Fruit fly (Drosophila melanogaster) whole organism, embryonic: ENCODE results near the gene cana.

ENCODE experiments used
- CG10147 ChIP-seq: fragments of 200-800 bp; sonication (Bioruptor generic); optimal IDR thresholded peaks from 2 replicates; lab custom pipeline; 2019; ENCODE audit warnings: missing biosample characterization, mild to moderate bottlenecking, missing genetic modification characterization, moderate library complexity
- CG10321 ChIP-seq: fragments of 200-800 bp; sonication (Bioruptor generic); IDR thresholded peaks from 2 replicates; pipeline ENCODE4 v1.3.6; 2022; ENCODE audit warnings: missing biosample characterization, missing genetic modification characterization
- CG11398 ChIP-seq: fragments of 200-800 bp; sonication (Bioruptor generic); optimal IDR thresholded peaks from 2 replicates; lab custom pipeline; 2016; ENCODE audit warnings: missing biosample characterization, missing genetic modification characterization
- CG11723 ChIP-seq: fragments of 200-800 bp; sonication (Bioruptor generic); optimal IDR thresholded peaks from 2 replicates; lab custom pipeline; 2017; ENCODE audit warnings: missing biosample characterization, mild to moderate bottlenecking, missing genetic modification characterization
- CG1233 ChIP-seq: fragments of 200-800 bp; sonication (Bioruptor generic); optimal IDR thresholded peaks from 4 replicates; lab custom pipeline; 2018; ENCODE audit warnings: missing biosample characterization, mild to moderate bottlenecking, missing genetic modification characterization
- CG14667 ChIP-seq: fragments of 200-800 bp; sonication (Bioruptor generic); IDR thresholded peaks from 2 replicates; pipeline ENCODE4 v1.3.6; 2022; ENCODE audit warnings: missing biosample characterization, missing genetic modification characterization
- CG15073 ChIP-seq: fragments of 200-800 bp; sonication (Bioruptor generic); optimal IDR thresholded peaks from 2 replicates; lab custom pipeline; 2016; ENCODE audit warnings: missing biosample characterization, missing genetic modification characterization
- CG1602 ChIP-seq: fragments of 200-800 bp; sonication (Bioruptor generic); optimal IDR thresholded peaks from 3 replicates; lab custom pipeline; 2016; ENCODE audit warnings: missing biosample characterization, missing genetic modification characterization
- CG18476 ChIP-seq: fragments of 200-800 bp; sonication (Bioruptor generic); optimal IDR thresholded peaks from 2 replicates; lab custom pipeline; 2016; ENCODE audit warnings: missing biosample characterization, mild to moderate bottlenecking, missing genetic modification characterization
- CG30403 ChIP-seq: fragments of 200-800 bp; sonication (Bioruptor generic); optimal IDR thresholded peaks from 3 replicates; lab custom pipeline; 2016; ENCODE audit warnings: missing biosample characterization, missing genetic modification characterization
- CG34376 ChIP-seq: fragments of 200-800 bp; sonication (Bioruptor generic); optimal IDR thresholded peaks from 2 replicates; lab custom pipeline; 2018; ENCODE audit warnings: missing biosample characterization, mild to moderate bottlenecking, missing genetic modification characterization
- CG6175 ChIP-seq: fragments of 200-800 bp; sonication (Bioruptor generic); IDR thresholded peaks from 3 replicates; pipeline ENCODE4 v1.3.6; 2022; ENCODE audit warnings: missing biosample characterization, missing genetic modification characterization
- CG6272 ChIP-seq: fragments of 200-800 bp; sonication (Bioruptor generic); IDR thresholded peaks from 2 replicates; pipeline ENCODE4 v1.3.6; 2022; ENCODE audit warnings: missing biosample characterization, missing genetic modification characterization
- CG6689 ChIP-seq: fragments of 200-800 bp; sonication (Bioruptor generic); IDR thresholded peaks from 2 replicates; pipeline ENCODE4 v1.3.6; 2022; ENCODE audit warnings: missing biosample characterization, missing genetic modification characterization
- CG7357 ChIP-seq: fragments of 200-800 bp; sonication (Bioruptor generic); IDR thresholded peaks from 3 replicates; pipeline ENCODE4 v1.3.6; 2022; ENCODE audit warnings: missing biosample characterization, missing genetic modification characterization
- CG8924 ChIP-seq: fragments of 200-800 bp; optimal IDR thresholded peaks from 3 replicates; lab custom pipeline; 2019; ENCODE audit warnings: missing biosample characterization, mild to moderate bottlenecking, missing genetic modification characterization, moderate library complexity
- CG8944 ChIP-seq: fragments of 200-800 bp; sonication (Bioruptor generic); optimal IDR thresholded peaks from 3 replicates; lab custom pipeline; 2016; ENCODE audit warnings: missing biosample characterization, missing genetic modification characterization
- CG9437 ChIP-seq: fragments of 200-800 bp; sonication (Bioruptor generic); optimal IDR thresholded peaks from 2 replicates; lab custom pipeline; 2018; ENCODE audit warnings: missing biosample characterization, mild to moderate bottlenecking, missing genetic modification characterization
- CrebB ChIP-seq: fragments of 200-800 bp; sonication (Bioruptor generic); optimal IDR thresholded peaks from 3 replicates; lab custom pipeline; 2018; ENCODE audit warnings: missing biosample characterization, mild to moderate bottlenecking, missing genetic modification characterization
- D19B ChIP-seq: fragments of 200-800 bp; sonication (Bioruptor generic); optimal IDR thresholded peaks from 2 replicates; lab custom pipeline; 2017; ENCODE audit warnings: missing biosample characterization, mild to moderate bottlenecking, missing genetic modification characterization
- Dbx ChIP-seq: fragments of 200-800 bp; sonication (Bioruptor generic); IDR thresholded peaks from 3 replicates; pipeline ENCODE4 v1.3.6; 2022; ENCODE audit warnings: missing biosample characterization, missing genetic modification characterization
- Dip2 ChIP-seq: fragments of 200-800 bp; sonication (Bioruptor generic); IDR thresholded peaks from 2 replicates; pipeline ENCODE4 v1.3.6; 2022; ENCODE audit warnings: missing biosample characterization, missing genetic modification characterization
- Drgx ChIP-seq: fragments of 200-800 bp; sonication (Bioruptor generic); IDR thresholded peaks from 2 replicates; pipeline ENCODE4 v1.3.6; 2022; ENCODE audit warnings: missing biosample characterization, missing genetic modification characterization
- Fer3 ChIP-seq: fragments of 200-800 bp; sonication (Bioruptor generic); optimal IDR thresholded peaks from 2 replicates; lab custom pipeline; 2018; ENCODE audit warnings: missing biosample characterization, mild to moderate bottlenecking, missing genetic modification characterization, moderate library complexity
- Med ChIP-seq: fragments of 200-800 bp; sonication (Bioruptor generic); peaks from one replicate; lab custom pipeline; 2016; ENCODE audit warnings: missing biosample characterization, missing genetic modification characterization, mild to moderate bottlenecking, inconsistent platforms, moderate library complexity
- Nf-YA ChIP-seq: fragments of 200-800 bp; sonication (Bioruptor generic); IDR thresholded peaks from 2 replicates; pipeline ENCODE4 v1.3.6; 2022; ENCODE audit warnings: missing biosample characterization, missing genetic modification characterization
- Ravus ChIP-seq: fragments of 200-800 bp; sonication (Bioruptor generic); IDR thresholded peaks from 2 replicates; pipeline ENCODE4 v1.3.6; 2022; ENCODE audit warnings: missing biosample characterization, missing genetic modification characterization
- Rx ChIP-seq: fragments of 200-800 bp; sonication (Bioruptor generic); IDR thresholded peaks from 2 replicates; pipeline ENCODE4 v1.3.6; 2022; ENCODE audit warnings: missing biosample characterization, missing genetic modification characterization
- ab ChIP-seq: fragments of 200-800 bp; sonication (Bioruptor generic); optimal IDR thresholded peaks from 2 replicates; lab custom pipeline; 2016; ENCODE audit warnings: missing biosample characterization, missing genetic modification characterization
- al ChIP-seq: fragments of 200-800 bp; sonication (Bioruptor generic); IDR thresholded peaks from 2 replicates; pipeline ENCODE4 v1.3.6; 2022; ENCODE audit warnings: missing biosample characterization, missing genetic modification characterization
- amos ChIP-seq: fragments of 200-800 bp; sonication (Bioruptor generic); IDR thresholded peaks from 2 replicates; pipeline ENCODE4 v1.3.6; 2022; ENCODE audit warnings: missing biosample characterization, missing genetic modification characterization; ENCODE audit not compliant: partially characterized antibody
- dati ChIP-seq: fragments of 200-800 bp; sonication (Bioruptor generic); IDR thresholded peaks from 2 replicates; pipeline ENCODE4 v1.3.6; 2022; ENCODE audit warnings: missing biosample characterization, missing genetic modification characterization
- gcm2 ChIP-seq: fragments of 200-800 bp; sonication (Bioruptor generic); optimal IDR thresholded peaks from 2 replicates; lab custom pipeline; 2016; ENCODE audit warnings: missing biosample characterization, missing genetic modification characterization
- ham ChIP-seq: fragments of 200-800 bp; sonication (Bioruptor generic); IDR thresholded peaks from 2 replicates; pipeline ENCODE4 v1.3.6; 2022; ENCODE audit warnings: missing biosample characterization, missing genetic modification characterization
- insv ChIP-seq, 2 experiments: fragments of 200-800 bp; sonication (Bioruptor generic); optimal IDR thresholded peaks; 3 replicates each; lab custom pipeline; 2016 to 2018; ENCODE audit warnings: missing biosample characterization in 2 of 2, missing genetic modification characterization in 2 of 2
- lmd ChIP-seq: fragments of 200-800 bp; sonication (Bioruptor generic); IDR thresholded peaks from 2 replicates; pipeline ENCODE4 v1.3.6; 2022; ENCODE audit warnings: missing biosample characterization, missing genetic modification characterization
- lola ChIP-seq, 3 experiments: fragments of >200 bp in 2 of 3; fragments of 200-800 bp in 1 of 3; sonication (Bioruptor generic) in 1 of 3; optimal IDR thresholded peaks; 2 replicates each; lab custom pipeline; 2017 to 2019; ENCODE audit warnings: missing biosample characterization in 3 of 3, missing genetic modification characterization in 3 of 3, mild to moderate bottlenecking in 1 of 3, moderate library complexity in 1 of 3
- mirr ChIP-seq: fragments of 200-800 bp; sonication (Bioruptor generic); optimal IDR thresholded peaks from 3 replicates; lab custom pipeline; 2018; ENCODE audit warnings: missing biosample characterization, mild to moderate bottlenecking, missing genetic modification characterization
- onecut ChIP-seq: fragments of 200-800 bp; sonication (Bioruptor generic); IDR thresholded peaks from 2 replicates; pipeline ENCODE4 v1.3.6; 2022; ENCODE audit warnings: missing biosample characterization, missing genetic modification characterization
- prd ChIP-seq, 3 experiments: fragments of >200 bp in 2 of 3; fragments of 200-800 bp in 1 of 3; sonication (Bioruptor generic) in 1 of 3; optimal IDR thresholded peaks in 2 of 3; IDR thresholded peaks in 1 of 3; 2 replicates in 2 of 3; 3 replicates in 1 of 3; pipeline versions ENCODE4 v1.3.6 to Lab custom; 2017 to 2022; ENCODE audit warnings: missing biosample characterization in 1 of 3, missing genetic modification characterization in 1 of 3
- psq ChIP-seq: fragments of 200-800 bp; sonication (Bioruptor generic); optimal IDR thresholded peaks from 2 replicates; lab custom pipeline; 2017; ENCODE audit warnings: missing biosample characterization, missing genetic modification characterization
- ro ChIP-seq: fragments of 200-800 bp; sonication (Bioruptor generic); IDR thresholded peaks from 2 replicates; pipeline ENCODE4 v1.3.6; 2022; ENCODE audit warnings: missing biosample characterization, missing genetic modification characterization
- row ChIP-seq: fragments of 200-800 bp; sonication (Bioruptor generic); IDR thresholded peaks from 3 replicates; pipeline ENCODE4 v1.3.6; 2022; ENCODE audit warnings: missing biosample characterization, missing genetic modification characterization
- run ChIP-seq: fragments of 200-800 bp; sonication (Bioruptor generic); optimal IDR thresholded peaks from 3 replicates; lab custom pipeline; 2018; ENCODE audit warnings: missing biosample characterization, mild to moderate bottlenecking, missing genetic modification characterization
- salm ChIP-seq: fragments of 200-800 bp; sonication (Bioruptor generic); optimal IDR thresholded peaks from 2 replicates; lab custom pipeline; 2018; ENCODE audit warnings: missing biosample characterization, mild to moderate bottlenecking, missing genetic modification characterization
- sd ChIP-seq: fragments of 200-800 bp; sonication (Bioruptor generic); optimal IDR thresholded peaks from 3 replicates; lab custom pipeline; 2018; ENCODE audit warnings: missing biosample characterization, mild to moderate bottlenecking, missing genetic modification characterization, moderate library complexity
- sima ChIP-seq: fragments of 200-800 bp; sonication (Bioruptor generic); optimal IDR thresholded peaks from 2 replicates; lab custom pipeline; 2016; ENCODE audit warnings: missing biosample characterization, missing genetic modification characterization
- sna ChIP-seq: fragments of 200-800 bp; sonication (Bioruptor generic); IDR thresholded peaks from 2 replicates; pipeline ENCODE4 v1.3.6; 2022; ENCODE audit warnings: missing biosample characterization, missing genetic modification characterization; ENCODE audit not compliant: partially characterized antibody
- sr ChIP-seq: fragments of 200-800 bp; sonication (Bioruptor generic); IDR thresholded peaks from 3 replicates; pipeline ENCODE4 v1.3.6; 2022; ENCODE audit warnings: missing biosample characterization, missing genetic modification characterization
- ssp ChIP-seq: fragments of 200-800 bp; sonication (Bioruptor generic); IDR thresholded peaks from 2 replicates; pipeline ENCODE4 v1.3.6; 2022; ENCODE audit warnings: missing biosample characterization, missing genetic modification characterization
- yki ChIP-seq: fragments of >200 bp; optimal IDR thresholded peaks from 3 replicates; lab custom pipeline; 2018
- zen ChIP-seq: fragments of 200-800 bp; sonication (Bioruptor generic); optimal IDR thresholded peaks from 3 replicates; lab custom pipeline; 2018; ENCODE audit warnings: missing biosample characterization, mild to moderate bottlenecking, missing genetic modification characterization, moderate library complexity

Gene cana

dm6 chr2L:11323917-11324316 is 54.3 kb downstream of the cana start (continued):
- 0 out of 3 replicates have a peak, but pooled peaks have one; percentile 15 for TF ChIP-seq CG7357 (GFP tag; lab: Robert Waterston, UW)
- TF ChIP-seq CG8924 (tag; lab: Kevin White, UChicago) = peak; percentile 55
- no peak for TF ChIP-seq mirr (GFP tag; lab: Kevin White, UChicago)
- TF ChIP-seq psq (GFP tag; lab: Kevin White, UChicago) = no peak
- no peak for TF ChIP-seq ssp (GFP tag; lab: Robert Waterston, UW)
- TF ChIP-seq CG6175 (GFP tag; lab: Robert Waterston, UW) = no peak
- peak; percentile 6 for TF ChIP-seq run
- peak; percentile 95 for TF ChIP-seq Drgx (GFP tag; lab: Robert Waterston, UW)
- no peak for TF ChIP-seq sd (tag; lab: Kevin White, UChicago)
- no peak; the same call in 1 of the 2 replicates for TF ChIP-seq al (GFP tag; lab: Robert Waterston, UW)
- no peak for TF ChIP-seq CG11398
- no peak for TF ChIP-seq CG10147
- TF ChIP-seq CG14667 (GFP tag; lab: Robert Waterston, UW) = no peak; the same call in 1 of the 2 replicates
- no peak for TF ChIP-seq dati (GFP tag; lab: Robert Waterston, UW)
- no peak for TF ChIP-seq CG10321 (GFP tag; lab: Robert Waterston, UW)
- TF ChIP-seq Nf-YA = peak; percentile 61
- no peak for TF ChIP-seq insv (GFP tag; optimal IDR thresholded peaks at IDR 0.05; lab: Kevin White, UChicago)
- TF ChIP-seq CG9437 (GFP tag; lab: Kevin White, UChicago) = peak; percentile 5
- peak; percentile 88 for TF ChIP-seq Med (GFP tag; lab: Kevin White, UChicago)
- TF ChIP-seq sima (GFP tag; lab: Kevin White, UChicago) = no peak
- no peak for TF ChIP-seq ab (GFP tag; lab: Kevin White, UChicago)
- no peak for TF ChIP-seq gcm2
- TF ChIP-seq onecut (GFP tag; lab: Robert Waterston, UW) = peak; percentile 64
- TF ChIP-seq prd (optimal IDR thresholded peaks at IDR 0.05; lab: Kevin White, UChicago) = no peak
- TF ChIP-seq prd (GFP tag; IDR thresholded peaks at IDR 0.05; lab: Robert Waterston, UW) = peak; percentile 81
- no peak for TF ChIP-seq sna (GFP tag; lab: Robert Waterston, UW)
- peak; percentile 13 for TF ChIP-seq CrebB (tag; lab: Kevin White, UChicago)
- no peak for TF ChIP-seq CG11723
- TF ChIP-seq CG6272 = no peak
- TF ChIP-seq amos (GFP tag; lab: Robert Waterston, UW) = no peak
- TF ChIP-seq yki (lab: Kevin White, UChicago) = no peak
- peak; percentile 13 for TF ChIP-seq CG1233 (GFP tag; lab: Kevin White, UChicago)
- no peak for TF ChIP-seq sr (GFP tag; lab: Robert Waterston, UW)
- peak; percentile 1 for TF ChIP-seq CG18476 (GFP tag; lab: Kevin White, UChicago)
- peak; percentile 5 for TF ChIP-seq CG8944 (GFP tag; lab: Kevin White, UChicago)
- TF ChIP-seq CG15073 (GFP tag; lab: Kevin White, UChicago) = no peak
- peak; percentile 20 for TF ChIP-seq Fer3 (tag; lab: Kevin White, UChicago)
- TF ChIP-seq lmd (GFP tag; lab: Robert Waterston, UW) = peak; percentile 69
- peak; percentile 14 for TF ChIP-seq salm (tag; lab: Kevin White, UChicago)
- no peak for TF ChIP-seq ham (GFP tag; lab: Robert Waterston, UW)
- no peak; the same call in 1 of the 2 replicates for TF ChIP-seq Ravus (GFP tag; lab: Robert Waterston, UW)
- peak; percentile 12 for TF ChIP-seq zen (tag; lab: Kevin White, UChicago)
- no peak for TF ChIP-seq Dbx
- peak; percentile 53 for TF ChIP-seq CG30403 (GFP tag; lab: Kevin White, UChicago)
- TF ChIP-seq row (GFP tag; lab: Robert Waterston, UW) = peak; percentile 75
- TF ChIP-seq CG6689 (GFP tag; lab: Robert Waterston, UW) = peak; percentile 70
- no peak for TF ChIP-seq D19B (GFP tag; lab: Kevin White, UChicago)
- TF ChIP-seq Rx (GFP tag; lab: Robert Waterston, UW) = peak; percentile 57; the same call in 1 of the 2 replicates
- TF ChIP-seq CG1602 = peak; percentile 28
- no peak for TF ChIP-seq Dip2 (GFP tag; lab: Robert Waterston, UW)
- TF ChIP-seq ro (GFP tag; lab: Robert Waterston, UW) = 0 out of 2 replicates have a peak, but pooled peaks have one; percentile 9
- TF ChIP-seq CG34376 (GFP tag; lab: Kevin White, UChicago) = no peak
- TF ChIP-seq lola (GFP tag; optimal IDR thresholded peaks at IDR 0.05; lab: Kevin White, UChicago) = peak in 1 of 3 experiments; percentile 57
